Worm (Caenorhabditis elegans): Measurements from ENCODE around the gene pygo-1.
"Not testable (repeated sequence)": the region's sequence is repeated elsewhere in the genome, so short reads cannot be mapped to it uniquely, and the experiment has no call there.

Gene pygo-1

DNA sequence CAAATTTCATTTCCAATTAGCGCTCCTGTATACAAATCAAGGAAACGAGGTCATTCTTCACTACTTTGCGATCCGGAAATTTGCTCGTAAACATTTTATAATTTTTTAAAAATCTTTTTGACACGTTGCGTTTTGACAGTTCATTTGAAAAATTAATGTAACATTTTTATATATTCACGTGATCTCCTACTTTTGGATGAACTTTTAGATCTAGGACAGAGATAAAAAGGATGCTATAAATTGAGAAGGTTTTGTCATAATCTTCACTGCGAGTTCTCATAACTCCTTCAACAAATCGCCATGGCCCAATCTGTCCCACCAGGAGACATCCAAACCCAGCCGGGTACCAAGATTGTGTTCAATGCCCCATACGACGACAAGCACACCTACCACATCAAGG lies 20.8 kb upstream of the pygo-1 start, which contains the start of gene msp-57:
TSS of gene msp-57 (plus strand) at position 301 of the 400 bp plus-strand sequence.
- TF ChIP-seq lin-29, nhr-41, set-16 (GFP tag; IDR thresholded peaks at IDR 0.05): not testable (repeated sequence)

DNA sequence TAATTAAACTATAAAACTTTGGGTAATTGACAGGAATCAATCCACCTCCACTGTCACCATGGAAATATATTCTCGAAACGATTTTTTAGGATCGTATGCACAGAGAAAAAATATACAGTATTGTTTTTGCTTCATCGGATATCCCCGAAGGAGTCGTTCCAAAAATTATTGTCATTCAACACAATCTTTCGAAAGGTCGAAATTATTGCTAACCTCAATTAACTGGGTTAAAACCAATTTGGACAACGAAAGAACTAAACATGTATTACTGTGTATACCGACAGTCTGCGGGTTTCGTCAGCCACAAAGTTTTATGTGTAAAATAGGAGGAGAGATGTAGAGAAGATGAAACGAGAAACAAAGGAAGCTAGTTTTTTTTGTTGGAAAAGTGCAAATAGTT lies 19.8 kb upstream of the pygo-1 start:
- TF ChIP-seq ceh-44 (GFP tag; IDR thresholded peaks at IDR 0.05), result no peak
- TF ChIP-seq zip-11 (GFP tag; IDR thresholded peaks at IDR 0.05), result no peak
- TF ChIP-seq pqm-1 (tag; optimal IDR thresholded peaks at IDR 0.05), result no peak
- TF ChIP-seq ctbp-1 (GFP tag; IDR thresholded peaks at IDR 0.05), result no peak
- TF ChIP-seq arid-1 (GFP tag; conservative IDR thresholded peaks at IDR 0.05), result no peak
- TF ChIP-seq nhr-42 (GFP tag; IDR thresholded peaks at IDR 0.05), result no peak
- no peak for TF ChIP-seq D1046.2 (GFP tag; IDR thresholded peaks at IDR 0.05)
- no peak for TF ChIP-seq dpl-1 (GFP tag; optimal IDR thresholded peaks at IDR 0.05)
- no peak for TF ChIP-seq daf-8 (GFP tag; IDR thresholded peaks at IDR 0.05)
- TF ChIP-seq lin-29 (GFP tag; IDR thresholded peaks at IDR 0.05), result no peak
- TF ChIP-seq fos-1 (tag; optimal IDR thresholded peaks at IDR 0.05), result no peak
- TF ChIP-seq jun-1 (tag; optimal IDR thresholded peaks at IDR 0.05), result no peak
- TF ChIP-seq aly-2 (tag; optimal IDR thresholded peaks at IDR 0.05), result no peak
- TF ChIP-seq daf-19 (GFP tag; conservative IDR thresholded peaks at IDR 0.05), result no peak
- no peak for TF ChIP-seq Y75B8A.6 (GFP tag; IDR thresholded peaks at IDR 0.05)
- TF ChIP-seq madf-5 (GFP tag; IDR thresholded peaks at IDR 0.05), result no peak
- TF ChIP-seq nhr-77 (tag; optimal IDR thresholded peaks at IDR 0.05), result no peak
- no peak for TF ChIP-seq dmd-9 (GFP tag; IDR thresholded peaks at IDR 0.05)
- no peak for TF ChIP-seq ces-1 (GFP tag; optimal IDR thresholded peaks at IDR 0.05)
- TF ChIP-seq zfp-2 (tag; optimal IDR thresholded peaks at IDR 0.05), result no peak
- no peak for TF ChIP-seq tra-1 (GFP tag; IDR thresholded peaks at IDR 0.05)
- TF ChIP-seq nhr-76 (tag; optimal IDR thresholded peaks at IDR 0.05), result no peak
- no peak for TF ChIP-seq R02D3.7 (tag; optimal IDR thresholded peaks at IDR 0.05)
- TF ChIP-seq dmd-8 (GFP tag; IDR thresholded peaks at IDR 0.05), result no peak
- TF ChIP-seq lin-38 (GFP tag; IDR thresholded peaks at IDR 0.05), result peak; percentile 36; the same call in 1 of the 2 replicates
- no peak for TF ChIP-seq zag-1 (tag; optimal IDR thresholded peaks at IDR 0.05)
- no peak for TF ChIP-seq skn-1 (tag; optimal IDR thresholded peaks at IDR 0.05)
- TF ChIP-seq F44E2.7 (GFP tag; IDR thresholded peaks at IDR 0.05), result no peak
- peak; percentile 43 for TF ChIP-seq mes-2 (tag; optimal IDR thresholded peaks at IDR 0.05; ENCODE audit: poor library complexity, severe bottlenecking)
- no peak for TF ChIP-seq cey-2 (tag; optimal IDR thresholded peaks at IDR 0.05; ENCODE audit: borderline replicate concordance, insufficient read depth)
- TF ChIP-seq F10B5.3 (tag; optimal IDR thresholded peaks at IDR 0.05), result no peak
- TF ChIP-seq Y48G9A.11 (GFP tag; IDR thresholded peaks at IDR 0.05), result 0 out of 2 replicates have a peak, but pooled peaks have one; percentile 16
- TF ChIP-seq nhr-10 (tag; optimal IDR thresholded peaks at IDR 0.05), result no peak
- no peak for TF ChIP-seq spr-1 (tag; optimal IDR thresholded peaks at IDR 0.05)
- no peak for TF ChIP-seq hmg-1.1 (GFP tag; IDR thresholded peaks at IDR 0.05)
- no peak for TF ChIP-seq aha-1 (tag)
- no peak for TF ChIP-seq set-16 (GFP tag; IDR thresholded peaks at IDR 0.05)
- TF ChIP-seq nhr-11 (tag; optimal IDR thresholded peaks at IDR 0.05), result no peak
- no peak for TF ChIP-seq rbr-2 (tag; optimal IDR thresholded peaks at IDR 0.05)
- no peak for TF ChIP-seq ceh-32 (tag; optimal IDR thresholded peaks at IDR 0.05; ENCODE audit: poor library complexity)
- TF ChIP-seq lsy-2 (tag; optimal IDR thresholded peaks at IDR 0.05), result no peak
- no peak for TF ChIP-seq egl-43 (GFP tag; IDR thresholded peaks at IDR 0.05)
- no peak for TF ChIP-seq nhr-6 (tag; optimal IDR thresholded peaks at IDR 0.05)
- peak; percentile 63; the same call in 1 of the 2 replicates for TF ChIP-seq mdt-29 (GFP tag; IDR thresholded peaks at IDR 0.05)
- no peak for TF ChIP-seq tag-97 (GFP tag; IDR thresholded peaks at IDR 0.05)
- TF ChIP-seq ceh-82 (tag; optimal IDR thresholded peaks at IDR 0.05), result no peak
- no peak for TF ChIP-seq duxl-1 (tag; optimal IDR thresholded peaks at IDR 0.05; ENCODE audit: poor library complexity)
- TF ChIP-seq daf-12 (tag; optimal IDR thresholded peaks at IDR 0.05), result no peak
- no peak for TF ChIP-seq nhr-111 (GFP tag; optimal IDR thresholded peaks at IDR 0.05)
- TF ChIP-seq lir-3 (tag; optimal IDR thresholded peaks at IDR 0.05), result no peak
